Worm (Caenorhabditis elegans) whole organism, L4 larva: Measurements from ENCODE around the gene dsb-3.

ENCODE experiments used
- F26F4.8 ChIP-seq: fragments of 200-800 bp; sonication (Bioruptor generic); conservative IDR thresholded peaks from 2 replicates; pipeline ENCODE4 v1.3.6; 2022; ENCODE audit warnings: missing genetic modification characterization, missing compliant biosample characterization
- T20F7.1 ChIP-seq: fragments of 200-800 bp; sonication (Bioruptor generic); optimal IDR thresholded peaks from 2 replicates; lab custom pipeline; 2018; ENCODE audit warnings: mild to moderate bottlenecking, missing genetic modification characterization, missing compliant biosample characterization
- T26A8.4 ChIP-seq: fragments of 200-800 bp; sonication (Bioruptor generic); IDR thresholded peaks from 2 replicates; pipeline ENCODE4 v1.3.6; 2022; ENCODE audit warnings: missing genetic modification characterization, missing compliant biosample characterization
- Y105C5A.15 ChIP-seq: fragments of 200-800 bp; sonication (Bioruptor generic); IDR thresholded peaks from 2 replicates; pipeline ENCODE4 v1.3.6; 2022; ENCODE audit warnings: missing genetic modification characterization, missing compliant biosample characterization
- ZK546.5 ChIP-seq, 2 experiments: sonication (generic microtip); optimal IDR thresholded peaks; 2 replicates each; lab custom pipeline; 2017; ENCODE audit warnings: missing biosample characterization in 2 of 2, missing genetic modification characterization in 2 of 2
- aly-2 ChIP-seq: sonication (generic microtip); optimal IDR thresholded peaks from 2 replicates; lab custom pipeline; 2018; ENCODE audit warnings: missing biosample characterization, missing genetic modification characterization
- arid-1 ChIP-seq: fragments of 200-800 bp; sonication (Bioruptor generic); conservative IDR thresholded peaks from 2 replicates; pipeline ENCODE4 v1.3.6; 2022; ENCODE audit warnings: missing genetic modification reagents, missing genetic modification characterization, missing compliant biosample characterization
- ceh-28 ChIP-seq: fragments of 150-350 bp; optimal IDR thresholded peaks from 2 replicates; lab custom pipeline; 2014; ENCODE audit warnings: missing biosample characterization, missing genetic modification reagents, missing genetic modification characterization
- ceh-62 ChIP-seq: sonication (generic microtip); optimal IDR thresholded peaks from 2 replicates; lab custom pipeline; 2017; ENCODE audit warnings: missing biosample characterization, missing genetic modification characterization
- ces-1 ChIP-seq: fragments of 150-350 bp; sonication (generic microtip); optimal IDR thresholded peaks from 4 replicates; lab custom pipeline; 2014; ENCODE audit warnings: missing biosample characterization, missing genetic modification reagents, missing genetic modification characterization
- daf-12 ChIP-seq: fragments of 150-350 bp; optimal IDR thresholded peaks from 2 replicates; lab custom pipeline; 2014; ENCODE audit warnings: missing biosample characterization, missing genetic modification reagents, missing genetic modification characterization
- daf-16 ChIP-seq, 3 experiments: sonication (generic microtip); optimal IDR thresholded peaks; 2 replicates each; lab custom pipeline; 2016 to 2017; ENCODE audit warnings: missing genetic modification characterization in 3 of 3, missing genetic modification reagents in 3 of 3, mild to moderate bottlenecking in 2 of 3, missing compliant biosample characterization in 2 of 3, missing biosample characterization in 1 of 3, moderate library complexity in 1 of 3
- dmd-8 ChIP-seq: fragments of 200-800 bp; sonication (Bioruptor generic); IDR thresholded peaks from 2 replicates; pipeline ENCODE4 v1.3.6; 2022; ENCODE audit warnings: missing genetic modification characterization, missing compliant biosample characterization
- egl-27 ChIP-seq: sonication (generic microtip); optimal IDR thresholded peaks from 3 replicates; lab custom pipeline; 2017; ENCODE audit warnings: missing biosample characterization, missing genetic modification reagents, missing genetic modification characterization
- egl-43 ChIP-seq: fragments of 200-800 bp; sonication (Bioruptor generic); IDR thresholded peaks from 2 replicates; pipeline ENCODE4 v1.3.6; 2022; ENCODE audit warnings: missing genetic modification reagents, missing genetic modification characterization, missing compliant biosample characterization
- hif-1 ChIP-seq, 2 experiments: sonication (generic microtip); optimal IDR thresholded peaks; 2 replicates each; lab custom pipeline; 2016 to 2017; ENCODE audit warnings: missing compliant biosample characterization in 2 of 2, missing genetic modification characterization in 2 of 2, missing genetic modification reagents in 2 of 2, missing genotype in 2 of 2, mild to moderate bottlenecking in 1 of 2
- hmg-1.1 ChIP-seq: fragments of 200-800 bp; sonication (Bioruptor generic); IDR thresholded peaks from 2 replicates; pipeline ENCODE4 v1.3.6; 2022; ENCODE audit warnings: missing genetic modification reagents, missing genetic modification characterization, missing compliant biosample characterization
- jun-1 ChIP-seq: fragments of 150-350 bp; optimal IDR thresholded peaks from 2 replicates; lab custom pipeline; 2014; ENCODE audit warnings: missing biosample characterization, missing genetic modification reagents, missing genetic modification characterization
- madf-5 ChIP-seq, 2 experiments: fragments of 200-800 bp; sonication (Bioruptor generic); IDR thresholded peaks; 2 replicates each; pipeline ENCODE4 v1.3.6; 2022; ENCODE audit warnings: missing compliant biosample characterization in 2 of 2, missing genetic modification characterization in 2 of 2
- mes-2 ChIP-seq: sonication (generic microtip); optimal IDR thresholded peaks from 2 replicates; lab custom pipeline; 2016; ENCODE audit warnings: missing genotype, mild to moderate bottlenecking, missing genetic modification characterization, missing compliant biosample characterization; ENCODE audit not compliant: poor library complexity, severe bottlenecking
- nhr-25 ChIP-seq: sonication (generic microtip); optimal IDR thresholded peaks from 2 replicates; lab custom pipeline; 2017; ENCODE audit warnings: missing genetic modification characterization, mild to moderate bottlenecking, missing compliant biosample characterization, antibody characterized with exemption, moderate library complexity, borderline replicate concordance; ENCODE audit not compliant: insufficient read depth
- nhr-41 ChIP-seq: fragments of 200-800 bp; sonication (Bioruptor generic); IDR thresholded peaks from 2 replicates; pipeline ENCODE4 v1.3.6; 2022; ENCODE audit warnings: missing genetic modification reagents, missing genetic modification characterization, missing compliant biosample characterization
- nhr-77 ChIP-seq: fragments of 150-350 bp; optimal IDR thresholded peaks from 2 replicates; lab custom pipeline; 2014; ENCODE audit warnings: missing biosample characterization, missing genetic modification characterization
- pha-4 ChIP-seq, 2 experiments: fragments of 150-350 bp in 1 of 2; fragments of 200-800 bp in 1 of 2; sonication (Bioruptor generic) in 1 of 2; IDR thresholded peaks in 1 of 2; optimal IDR thresholded peaks in 1 of 2; 2 replicates each; pipeline versions ENCODE4 v1.3.6 to Lab custom; 2014 to 2022; ENCODE audit warnings: missing genetic modification characterization in 2 of 2, missing genetic modification reagents in 2 of 2, missing biosample characterization in 1 of 2, missing compliant biosample characterization in 1 of 2
- pqm-1 ChIP-seq: sonication (generic microtip); optimal IDR thresholded peaks from 2 replicates; lab custom pipeline; 2017; ENCODE audit warnings: missing biosample characterization, missing genetic modification characterization
- rbr-2 ChIP-seq: sonication (generic microtip); optimal IDR thresholded peaks from 2 replicates; lab custom pipeline; 2016; ENCODE audit warnings: missing genotype, missing genetic modification characterization, missing compliant biosample characterization
- saeg-2 ChIP-seq: fragments of 200-800 bp; sonication (Bioruptor generic); IDR thresholded peaks from 2 replicates; pipeline ENCODE4 v1.3.6; 2022; ENCODE audit warnings: missing genetic modification reagents, missing genetic modification characterization, missing compliant biosample characterization
- snpc-1.2 ChIP-seq: fragments of 200-800 bp; sonication (Bioruptor generic); IDR thresholded peaks from 2 replicates; pipeline ENCODE4 v1.3.6; 2022; ENCODE audit warnings: missing genetic modification reagents, missing genetic modification characterization, missing compliant biosample characterization
- snpc-4 ChIP-seq: fragments of 150-350 bp; optimal IDR thresholded peaks from 2 replicates; lab custom pipeline; 2014; ENCODE audit warnings: missing biosample characterization, missing genetic modification characterization
- spr-1 ChIP-seq: sonication (generic microtip); optimal IDR thresholded peaks from 2 replicates; lab custom pipeline; 2016; ENCODE audit warnings: mild to moderate bottlenecking, missing genetic modification characterization, missing compliant biosample characterization
- tag-97 ChIP-seq: fragments of 200-800 bp; sonication (Bioruptor generic); IDR thresholded peaks from 2 replicates; pipeline ENCODE4 v1.3.6; 2022; ENCODE audit warnings: missing genetic modification characterization, missing compliant biosample characterization
- tra-1 ChIP-seq: fragments of 200-800 bp; sonication (Bioruptor generic); IDR thresholded peaks from 2 replicates; pipeline ENCODE4 v1.3.6; 2022; ENCODE audit warnings: missing genetic modification reagents, missing genetic modification characterization, missing compliant biosample characterization
- unc-130 ChIP-seq: sonication (generic microtip); optimal IDR thresholded peaks from 2 replicates; lab custom pipeline; 2016; ENCODE audit warnings: missing genetic modification reagents, missing genetic modification characterization, missing compliant biosample characterization
- unc-39 ChIP-seq: sonication (generic microtip); optimal IDR thresholded peaks from 2 replicates; lab custom pipeline; 2017; ENCODE audit warnings: missing biosample characterization, missing genetic modification characterization
- vab-7 ChIP-seq: fragments of 200-800 bp; sonication (Bioruptor generic); IDR thresholded peaks from 2 replicates; pipeline ENCODE4 v1.3.6; 2022; ENCODE audit warnings: missing genetic modification reagents, missing genetic modification characterization, missing compliant biosample characterization
- zag-1 ChIP-seq: fragments of 150-350 bp; optimal IDR thresholded peaks from 2 replicates; lab custom pipeline; 2014; ENCODE audit warnings: missing biosample characterization, missing genetic modification characterization
- zfp-3 ChIP-seq: fragments of 200-800 bp; sonication (Bioruptor generic); conservative IDR thresholded peaks from 2 replicates; pipeline ENCODE4 v1.3.6; 2022; ENCODE audit warnings: missing genetic modification reagents, missing genetic modification characterization, missing compliant biosample characterization
- ztf-11 ChIP-seq: fragments of 150-350 bp; optimal IDR thresholded peaks from 2 replicates; lab custom pipeline; 2014; ENCODE audit warnings: missing biosample characterization, missing genetic modification characterization

Gene dsb-3

DNA sequence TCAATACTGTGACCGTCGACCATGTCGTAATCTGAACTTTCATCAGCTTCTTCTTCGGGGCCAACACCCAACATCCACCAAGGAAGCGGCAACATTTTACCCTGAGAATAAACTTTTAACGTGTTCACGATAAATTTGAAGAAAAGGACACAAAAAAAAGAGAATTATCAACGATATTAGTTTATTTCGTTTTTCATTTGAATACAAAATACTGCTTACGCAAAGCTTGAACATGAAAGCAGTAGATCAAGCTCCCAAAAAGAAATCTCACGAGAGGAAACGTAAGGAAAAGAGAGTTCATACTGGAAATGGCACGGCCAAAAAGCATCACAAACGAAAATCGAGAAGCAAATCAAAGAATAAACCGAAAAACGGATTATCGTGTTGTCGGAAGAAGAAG is 4.3 kb upstream of the dsb-3 start, which contains the start of the genes C46A5.6 and C46A5.1:
TSS of gene C46A5.6 (minus strand) at position 101 of the 400 bp plus-strand sequence.
TSS of gene C46A5.1 (plus strand) at position 184 of the 400 bp plus-strand sequence.
- TF ChIP-seq jun-1 (tag; lab: Kevin White, UChicago) (no peak), zfp-3 (GFP tag; lab: Robert Waterston, UW) (no peak), egl-27 (tag; lab: Kevin White, UChicago) (no peak), vab-7 (GFP tag; lab: Robert Waterston, UW) (no peak), ztf-11 (tag; lab: Kevin White, UChicago) (no peak), T20F7.1 (GFP tag; lab: Kevin White, UChicago) (no peak), mes-2 (tag; lab: Kevin White, UChicago) (no peak), aly-2 (tag; lab: Kevin White, UChicago) (no peak), arid-1 (GFP tag; lab: Robert Waterston, UW) (no peak), nhr-41 (no peak), snpc-1.2 (GFP tag; lab: Robert Waterston, UW) (no peak), T26A8.4 (GFP tag; lab: Robert Waterston, UW) (no peak), madf-5 (GFP tag; IDR thresholded peaks at IDR 0.05; lab: Robert Waterston, UW) (no peak), tag-97 (GFP tag; lab: Robert Waterston, UW) (no peak)

DNA sequence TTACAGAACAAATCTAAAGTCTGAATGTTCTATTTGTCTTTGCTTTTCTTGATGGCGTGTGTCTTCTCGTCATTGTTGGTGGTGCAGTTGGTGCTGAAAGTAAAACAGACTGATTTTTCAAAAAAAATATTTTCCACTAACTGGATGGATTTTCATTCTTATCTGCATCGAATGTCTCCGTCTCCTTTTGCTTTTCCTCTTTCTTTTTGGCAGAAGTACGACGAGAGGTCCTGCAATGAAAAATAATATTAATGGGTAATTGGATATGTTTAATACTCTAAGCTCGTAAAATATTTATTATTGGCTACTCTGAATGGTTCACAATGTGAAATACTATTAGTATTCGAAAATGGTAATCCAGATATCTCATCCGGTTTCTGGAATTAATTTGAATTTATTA is 690 bp upstream of the dsb-3 start, which contains the start of gene del-7:
TSS of gene del-7 (plus strand) at position 301 of the 400 bp plus-strand sequence.
- no peak for TF ChIP-seq ces-1 (GFP tag; lab: Kevin White, UChicago)
- no peak for TF ChIP-seq ceh-28 (tag; lab: Kevin White, UChicago)
- no peak for TF ChIP-seq dmd-8 (GFP tag; lab: Robert Waterston, UW)
- no peak for TF ChIP-seq zfp-3 (GFP tag; lab: Robert Waterston, UW)
- no peak for TF ChIP-seq T20F7.1 (GFP tag; lab: Kevin White, UChicago)
- TF ChIP-seq hif-1 (tag; optimal IDR thresholded peaks at IDR 0.05; lab: Kevin White, UChicago): no peak
- TF ChIP-seq hmg-1.1: no peak
- TF ChIP-seq unc-130 (GFP tag; lab: Kevin White, UChicago): no peak
- no peak for TF ChIP-seq zag-1 (tag; lab: Kevin White, UChicago)
- no peak for TF ChIP-seq rbr-2
- no peak for TF ChIP-seq spr-1
- no peak for TF ChIP-seq egl-43
- no peak for TF ChIP-seq nhr-77 (tag; lab: Kevin White, UChicago)
- TF ChIP-seq daf-12 (tag; lab: Kevin White, UChicago): no peak
- TF ChIP-seq daf-16 (GFP tag; optimal IDR thresholded peaks at IDR 0.05; lab: Kevin White, UChicago): no peak
- no peak for TF ChIP-seq daf-16 (tag; optimal IDR thresholded peaks at IDR 0.05; lab: Kevin White, UChicago)
- no peak for TF ChIP-seq ceh-62 (tag; lab: Kevin White, UChicago)
- no peak for TF ChIP-seq snpc-4 (tag; lab: Kevin White, UChicago)
- no peak for TF ChIP-seq ZK546.5 (tag; optimal IDR thresholded peaks at IDR 0.05; lab: Kevin White, UChicago)
- TF ChIP-seq pqm-1 (tag; lab: Kevin White, UChicago): no peak
- TF ChIP-seq, all 104 proteins: peak for 0

- TF ChIP-seq mes-2 (tag; lab: Kevin White, UChicago) (no peak), F26F4.8 (GFP tag; lab: Robert Waterston, UW) (no peak), nhr-25 (no peak), pqm-1 (tag; lab: Kevin White, UChicago) (no peak), pha-4 (GFP tag; IDR thresholded peaks at IDR 0.05; lab: Robert Waterston, UW) (no peak), pha-4 (tag; optimal IDR thresholded peaks at IDR 0.05; lab: Kevin White, UChicago) (no peak), saeg-2 (GFP tag; lab: Robert Waterston, UW) (no peak), tra-1 (no peak), unc-39 (tag; lab: Kevin White, UChicago) (no peak), hmg-1.1 (no peak), Y105C5A.15 (no peak), daf-16 (GFP tag; optimal IDR thresholded peaks at IDR 0.05; lab: Kevin White, UChicago) (no peak), daf-16 (tag; optimal IDR thresholded peaks at IDR 0.05; lab: Kevin White, UChicago) (no peak)
- TF ChIP-seq, all 104 proteins: peak for 0
Observed at ce11 chrIV:7757245-7757644, 2.2 kb downstream of the dsb-3 start, which contains the start of gene C46A5.4. Gene C46A5.4 (minus strand): TSS chrIV:7757345.
